Worm (Caenorhabditis elegans) whole organism, L4 larva: Measurements from ENCODE around the gene lgc-47.

Experiments used
- F10B5.3 ChIP-seq: sonication (generic microtip); optimal IDR thresholded peaks from 2 replicates; lab custom pipeline; 2016; ENCODE audit warnings: mild to moderate bottlenecking, missing genetic modification characterization, missing compliant biosample characterization
- F44E2.7 ChIP-seq: fragments of 200-800 bp; sonication (Bioruptor generic); IDR thresholded peaks from 2 replicates; pipeline ENCODE4 v2.1.2; 2022; ENCODE audit warnings: missing genetic modification characterization, missing compliant biosample characterization
- F49E8.2 ChIP-seq: sonication (generic microtip); optimal IDR thresholded peaks from 2 replicates; lab custom pipeline; 2016; ENCODE audit warnings: missing compliant biosample characterization, mild to moderate bottlenecking, missing genetic modification characterization, borderline replicate concordance
- R02D3.7 ChIP-seq: fragments of 150-350 bp; sonication (generic microtip); optimal IDR thresholded peaks from 3 replicates; lab custom pipeline; 2014; ENCODE audit warnings: missing biosample characterization, missing genetic modification characterization
- Y5F2A.4 ChIP-seq: fragments of 200-800 bp; sonication (Bioruptor generic); optimal IDR thresholded peaks from 2 replicates; lab custom pipeline; 2018; ENCODE audit warnings: mild to moderate bottlenecking, missing genetic modification characterization, missing compliant biosample characterization
- Y75B8A.6 ChIP-seq: fragments of 200-800 bp; sonication (Bioruptor generic); IDR thresholded peaks from 2 replicates; pipeline ENCODE4 v1.3.6; 2022; ENCODE audit warnings: missing genetic modification reagents, missing genetic modification characterization, missing compliant biosample characterization
- attf-4 ChIP-seq: sonication (generic microtip); optimal IDR thresholded peaks from 3 replicates; lab custom pipeline; 2017; ENCODE audit warnings: missing biosample characterization, missing genetic modification characterization
- ceh-20 ChIP-seq: fragments of 200-800 bp; sonication (Bioruptor generic); IDR thresholded peaks from 2 replicates; pipeline ENCODE4 v1.3.6; 2022; ENCODE audit warnings: missing genetic modification reagents, missing genetic modification characterization, missing compliant biosample characterization
- ces-1 ChIP-seq: fragments of 150-350 bp; sonication (generic microtip); optimal IDR thresholded peaks from 4 replicates; lab custom pipeline; 2014; ENCODE audit warnings: missing biosample characterization, missing genetic modification reagents, missing genetic modification characterization
- cey-2 ChIP-seq: sonication (generic microtip); optimal IDR thresholded peaks from 3 replicates; lab custom pipeline; 2017; ENCODE audit warnings: missing genetic modification characterization, mild to moderate bottlenecking, missing compliant biosample characterization, antibody characterized with exemption, borderline replicate concordance; ENCODE audit not compliant: insufficient read depth
- daf-12 ChIP-seq: fragments of 150-350 bp; optimal IDR thresholded peaks from 2 replicates; lab custom pipeline; 2014; ENCODE audit warnings: missing biosample characterization, missing genetic modification reagents, missing genetic modification characterization
- daf-16 ChIP-seq, 3 experiments: sonication (generic microtip); optimal IDR thresholded peaks; 2 replicates each; lab custom pipeline; 2016 to 2017; ENCODE audit warnings: missing genetic modification characterization in 3 of 3, missing genetic modification reagents in 3 of 3, mild to moderate bottlenecking in 2 of 3, missing compliant biosample characterization in 2 of 3, missing biosample characterization in 1 of 3, moderate library complexity in 1 of 3
- dmd-6 ChIP-seq: fragments of 200-800 bp; sonication (Bioruptor generic); IDR thresholded peaks from 2 replicates; pipeline ENCODE4 v1.3.6; 2022; ENCODE audit warnings: missing genetic modification reagents, missing genetic modification characterization, missing compliant biosample characterization
- dmd-9 ChIP-seq: fragments of 200-800 bp; sonication (Bioruptor generic); IDR thresholded peaks from 2 replicates; pipeline ENCODE4 v1.3.6; 2022; ENCODE audit warnings: missing genetic modification reagents, missing genetic modification characterization, missing compliant biosample characterization
- duxl-1 ChIP-seq: sonication (generic microtip); optimal IDR thresholded peaks from 2 replicates; lab custom pipeline; 2016; ENCODE audit warnings: mild to moderate bottlenecking, missing genetic modification characterization, moderate library complexity, missing compliant biosample characterization; ENCODE audit not compliant: poor library complexity
- egl-43 ChIP-seq: fragments of 200-800 bp; sonication (Bioruptor generic); IDR thresholded peaks from 2 replicates; pipeline ENCODE4 v1.3.6; 2022; ENCODE audit warnings: missing genetic modification reagents, missing genetic modification characterization, missing compliant biosample characterization
- fkh-10 ChIP-seq: fragments of 150-350 bp; optimal IDR thresholded peaks from 2 replicates; lab custom pipeline; 2014; ENCODE audit warnings: missing biosample characterization, missing genetic modification reagents, missing genetic modification characterization
- hlh-11 ChIP-seq: fragments of 200-800 bp; sonication (Bioruptor generic); optimal IDR thresholded peaks from 2 replicates; lab custom pipeline; 2018; ENCODE audit warnings: mild to moderate bottlenecking, missing genetic modification characterization, missing compliant biosample characterization
- hmg-1.1 ChIP-seq: fragments of 200-800 bp; sonication (Bioruptor generic); IDR thresholded peaks from 2 replicates; pipeline ENCODE4 v1.3.6; 2022; ENCODE audit warnings: missing genetic modification reagents, missing genetic modification characterization, missing compliant biosample characterization
- jun-1 ChIP-seq: fragments of 150-350 bp; optimal IDR thresholded peaks from 2 replicates; lab custom pipeline; 2014; ENCODE audit warnings: missing biosample characterization, missing genetic modification reagents, missing genetic modification characterization
- lim-7 ChIP-seq: fragments of 200-800 bp; sonication (Bioruptor generic); IDR thresholded peaks from 2 replicates; pipeline ENCODE4 v1.3.6; 2022; ENCODE audit warnings: missing genetic modification characterization, missing compliant biosample characterization
- lin-29 ChIP-seq: fragments of 200-800 bp; sonication (Bioruptor generic); IDR thresholded peaks from 2 replicates; pipeline ENCODE4 v1.3.6; 2022; ENCODE audit warnings: missing genetic modification reagents, missing genetic modification characterization, missing compliant biosample characterization
- lin-38 ChIP-seq: fragments of 200-800 bp; sonication (Bioruptor generic); IDR thresholded peaks from 2 replicates; pipeline ENCODE4 v1.3.6; 2022; ENCODE audit warnings: missing genetic modification reagents, missing genetic modification characterization, missing compliant biosample characterization
- lin-39 ChIP-seq: fragments of 150-350 bp; optimal IDR thresholded peaks from 2 replicates; lab custom pipeline; 2014; ENCODE audit warnings: missing biosample characterization, missing genetic modification reagents, missing genetic modification characterization
- mdt-29 ChIP-seq: fragments of 200-800 bp; sonication (Bioruptor generic); IDR thresholded peaks from 2 replicates; pipeline ENCODE4 v1.3.6; 2022; ENCODE audit warnings: missing genetic modification reagents, missing genetic modification characterization, missing compliant biosample characterization
- mep-1 ChIP-seq: fragments of 150-350 bp; sonication (generic microtip); optimal IDR thresholded peaks from 3 replicates; lab custom pipeline; 2014; ENCODE audit warnings: missing biosample characterization, missing genetic modification characterization
- nhr-237 ChIP-seq: sonication (generic microtip); optimal IDR thresholded peaks from 2 replicates; lab custom pipeline; 2017; ENCODE audit warnings: missing biosample characterization, missing genetic modification characterization
- nhr-41 ChIP-seq: fragments of 200-800 bp; sonication (Bioruptor generic); IDR thresholded peaks from 2 replicates; pipeline ENCODE4 v1.3.6; 2022; ENCODE audit warnings: missing genetic modification reagents, missing genetic modification characterization, missing compliant biosample characterization
- php-3 ChIP-seq: fragments of 200-800 bp; sonication (Bioruptor generic); IDR thresholded peaks from 2 replicates; pipeline ENCODE4 v1.3.6; 2022; ENCODE audit warnings: missing genetic modification reagents, missing genetic modification characterization, missing compliant biosample characterization
- rbr-2 ChIP-seq: sonication (generic microtip); optimal IDR thresholded peaks from 2 replicates; lab custom pipeline; 2016; ENCODE audit warnings: missing genotype, missing genetic modification characterization, missing compliant biosample characterization
- set-16 ChIP-seq: fragments of 200-800 bp; sonication (Bioruptor generic); IDR thresholded peaks from 2 replicates; pipeline ENCODE4 v1.3.6; 2022; ENCODE audit warnings: missing genetic modification reagents, missing genetic modification characterization, missing compliant biosample characterization
- skn-1 ChIP-seq: fragments of 150-350 bp; optimal IDR thresholded peaks from 2 replicates; lab custom pipeline; 2014; ENCODE audit warnings: missing biosample characterization, missing genetic modification characterization
- spr-3 ChIP-seq: fragments of 200-800 bp; sonication (Bioruptor generic); optimal IDR thresholded peaks from 2 replicates; lab custom pipeline; 2018; ENCODE audit warnings: mild to moderate bottlenecking, missing genetic modification characterization, missing compliant biosample characterization
- unc-39 ChIP-seq: sonication (generic microtip); optimal IDR thresholded peaks from 2 replicates; lab custom pipeline; 2017; ENCODE audit warnings: missing biosample characterization, missing genetic modification characterization
- unc-62 ChIP-seq, 3 experiments: fragments of 150-350 bp in 1 of 3; sonication (generic microtip); optimal IDR thresholded peaks in 2 of 3; peaks in 1 of 3; 1 replicate in 1 of 3; 2 replicates in 2 of 3; lab custom pipeline; 2014 to 2017; ENCODE audit warnings: missing biosample characterization in 3 of 3, missing genetic modification characterization in 3 of 3, missing genetic modification reagents in 3 of 3, missing genotype in 1 of 3
- zfp-2 ChIP-seq: sonication (generic microtip); optimal IDR thresholded peaks from 2 replicates; lab custom pipeline; 2016; ENCODE audit warnings: mild to moderate bottlenecking, missing genetic modification characterization, missing compliant biosample characterization
- zip-2 ChIP-seq: fragments of 150-350 bp; optimal IDR thresholded peaks from 2 replicates; lab custom pipeline; 2014; ENCODE audit warnings: missing biosample characterization, missing genetic modification characterization

Gene lgc-47

ce11 chrX:9822173-9822572 is 14.7 kb upstream of the lgc-47 start, which contains the start of gene dpy-22:
dpy-22 (minus strand) TSS chrX:9822273.
- TF ChIP-seq zip-2 (tag; lab: Kevin White, UChicago) (no peak), unc-39 (tag; lab: Kevin White, UChicago) (no peak), duxl-1 (tag; lab: Kevin White, UChicago) (no peak), php-3 (GFP tag; lab: Robert Waterston, UW) (no peak), unc-62 (GFP tag; optimal IDR thresholded peaks at IDR 0.05 in 1 of 2; lab: Kevin White, UChicago) (no peak), unc-62 (tag; optimal IDR thresholded peaks at IDR 0.05; lab: Kevin White, UChicago) (no peak), F44E2.7 (GFP tag; lab: Robert Waterston, UW) (no peak), lin-39 (tag; lab: Kevin White, UChicago) (no peak), rbr-2 (tag; lab: Kevin White, UChicago) (no peak), R02D3.7 (tag; lab: Kevin White, UChicago) (no peak), spr-3 (no peak), nhr-237 (no peak), skn-1 (tag; lab: Kevin White, UChicago) (no peak), dmd-9 (no peak), ceh-20 (GFP tag; lab: Robert Waterston, UW) (no peak), mdt-29 (GFP tag; lab: Robert Waterston, UW) (no peak), lim-7 (no peak), Y5F2A.4 (GFP tag; lab: Kevin White, UChicago) (no peak), zfp-2 (tag; lab: Kevin White, UChicago) (no peak)

ce11 chrX:9814132-9814811 is 6.8 kb upstream of the lgc-47 start:
- TF ChIP-seq hlh-11 (no peak), set-16 (GFP tag; lab: Robert Waterston, UW) (peak; percentile 68), F10B5.3 (no peak), cey-2 (tag; lab: Kevin White, UChicago) (no peak), unc-62 (GFP tag; optimal IDR thresholded peaks at IDR 0.05 in 1 of 2; lab: Kevin White, UChicago) (peak in 1 of 2 experiments; percentile 22), unc-62 (tag; optimal IDR thresholded peaks at IDR 0.05; lab: Kevin White, UChicago) (no peak), egl-43 (GFP tag; lab: Robert Waterston, UW) (no peak), hmg-1.1 (GFP tag; lab: Robert Waterston, UW) (no peak), mep-1 (tag; lab: Kevin White, UChicago) (no peak), F49E8.2 (tag; lab: Kevin White, UChicago) (no peak), Y75B8A.6 (no peak), lin-38 (GFP tag; lab: Robert Waterston, UW) (no peak), attf-4 (tag; lab: Kevin White, UChicago) (no peak), nhr-41 (GFP tag; lab: Robert Waterston, UW) (no peak), daf-12 (tag; lab: Kevin White, UChicago) (no peak), dmd-6 (GFP tag; lab: Robert Waterston, UW) (no peak)

DNA sequence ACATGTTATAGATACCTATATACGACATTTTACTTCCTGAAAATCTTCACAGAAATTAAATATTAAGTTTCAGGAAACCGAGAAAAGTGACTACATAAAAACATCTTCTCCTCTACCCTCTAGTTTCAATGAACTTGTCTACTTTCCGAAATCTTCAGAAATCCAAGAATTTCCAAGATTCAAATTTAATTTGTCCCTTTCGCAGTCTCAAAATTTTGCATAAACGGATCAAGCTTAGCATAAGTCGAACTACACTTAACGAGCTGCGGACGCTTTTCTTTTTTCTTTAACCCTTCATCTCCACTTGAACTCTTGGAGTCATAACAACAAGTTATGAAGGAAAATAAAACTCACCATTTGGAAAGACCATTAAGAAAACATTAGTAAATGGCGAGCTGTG is 2.0 kb downstream of the lgc-47 start:
- no peak for TF ChIP-seq jun-1 (tag; lab: Kevin White, UChicago)
- TF ChIP-seq nhr-41 (GFP tag; lab: Robert Waterston, UW) = no peak
- no peak for TF ChIP-seq lin-29 (GFP tag; lab: Robert Waterston, UW)
- no peak for TF ChIP-seq daf-16 (GFP tag; optimal IDR thresholded peaks at IDR 0.05; lab: Kevin White, UChicago)
- TF ChIP-seq daf-16 (tag; optimal IDR thresholded peaks at IDR 0.05; lab: Kevin White, UChicago) = no peak
- peak; percentile 72 for TF ChIP-seq fkh-10
- TF ChIP-seq ces-1 (GFP tag; lab: Kevin White, UChicago) = peak; percentile 85
